Fruit fly (Drosophila melanogaster) whole organism, embryonic: ENCODE measurements around the gene Rh4.

Experiments
- Bgb ChIP-seq: fragments of 200-800 bp; sonication (Bioruptor generic); IDR thresholded peaks from 2 replicates; pipeline ENCODE4 v1.3.6; 2022; ENCODE audit warnings: missing biosample characterization, missing genetic modification characterization; ENCODE audit not compliant: partially characterized antibody
- CG10267 ChIP-seq: fragments of 200-800 bp; sonication (Bioruptor generic); optimal IDR thresholded peaks from 2 replicates; lab custom pipeline; 2018; ENCODE audit warnings: missing biosample characterization, mild to moderate bottlenecking, missing genetic modification characterization, moderate library complexity
- CG10543 ChIP-seq: fragments of 200-800 bp; sonication (Bioruptor generic); optimal IDR thresholded peaks from 3 replicates; lab custom pipeline; 2017; ENCODE audit warnings: missing biosample characterization, mild to moderate bottlenecking, missing genetic modification characterization, moderate library complexity
- CG12391 ChIP-seq: fragments of 200-800 bp; sonication (Bioruptor generic); optimal IDR thresholded peaks from 3 replicates; lab custom pipeline; 2018; ENCODE audit warnings: missing biosample characterization, mild to moderate bottlenecking, missing genetic modification characterization, moderate library complexity
- CG12942 ChIP-seq: fragments of 200-800 bp; sonication (Bioruptor generic); optimal IDR thresholded peaks from 3 replicates; lab custom pipeline; 2016; ENCODE audit warnings: missing biosample characterization, missing genetic modification characterization
- CG18476 ChIP-seq: fragments of 200-800 bp; sonication (Bioruptor generic); optimal IDR thresholded peaks from 2 replicates; lab custom pipeline; 2016; ENCODE audit warnings: missing biosample characterization, mild to moderate bottlenecking, missing genetic modification characterization
- CG2199 ChIP-seq: fragments of 200-800 bp; sonication (Bioruptor generic); IDR thresholded peaks from 3 replicates; pipeline ENCODE4 v1.3.6; 2022; ENCODE audit warnings: missing biosample characterization, missing genetic modification characterization
- CG34376 ChIP-seq: fragments of 200-800 bp; sonication (Bioruptor generic); optimal IDR thresholded peaks from 2 replicates; lab custom pipeline; 2018; ENCODE audit warnings: missing biosample characterization, mild to moderate bottlenecking, missing genetic modification characterization
- CG34422 ChIP-seq: fragments of 200-800 bp; sonication (Bioruptor generic); IDR thresholded peaks from 3 replicates; pipeline ENCODE4 v1.3.6; 2022; ENCODE audit warnings: missing biosample characterization, missing genetic modification characterization
- CG4404 ChIP-seq: fragments of 200-800 bp; sonication (Bioruptor generic); IDR thresholded peaks from 2 replicates; pipeline ENCODE4 v1.3.6; 2022; ENCODE audit warnings: missing biosample characterization, missing genetic modification characterization
- CG4820 ChIP-seq: fragments of 200-800 bp; sonication (Bioruptor generic); optimal IDR thresholded peaks from 3 replicates; lab custom pipeline; 2016; ENCODE audit warnings: missing biosample characterization, missing genetic modification characterization
- CkIIα-i1 ChIP-seq: fragments of 200-800 bp; sonication (Bioruptor generic); IDR thresholded peaks from 2 replicates; pipeline ENCODE4 v1.3.6; 2022; ENCODE audit warnings: missing biosample characterization, missing genetic modification characterization
- D19A ChIP-seq: fragments of 200-800 bp; optimal IDR thresholded peaks from 3 replicates; lab custom pipeline; 2019; ENCODE audit warnings: missing biosample characterization, mild to moderate bottlenecking, missing genetic modification characterization, moderate library complexity
- Dbx ChIP-seq: fragments of 200-800 bp; sonication (Bioruptor generic); IDR thresholded peaks from 3 replicates; pipeline ENCODE4 v1.3.6; 2022; ENCODE audit warnings: missing biosample characterization, missing genetic modification characterization
- Dref ChIP-seq: fragments of 200-800 bp; sonication (Bioruptor generic); IDR thresholded peaks from 2 replicates; pipeline ENCODE4 v1.3.6; 2022; ENCODE audit warnings: missing biosample characterization, missing genetic modification characterization
- Ets97D ChIP-seq: fragments of 200-800 bp; sonication (Bioruptor generic); optimal IDR thresholded peaks from 3 replicates; lab custom pipeline; 2016; ENCODE audit warnings: missing biosample characterization, missing genetic modification characterization
- Fer2 ChIP-seq: fragments of 200-800 bp; sonication (Bioruptor generic); optimal IDR thresholded peaks from 2 replicates; lab custom pipeline; 2018; ENCODE audit warnings: missing biosample characterization, mild to moderate bottlenecking, missing genetic modification characterization, moderate library complexity
- H15 ChIP-seq: fragments of 200-800 bp; sonication (Bioruptor generic); IDR thresholded peaks from 3 replicates; pipeline ENCODE4 v1.3.6; 2022; ENCODE audit warnings: missing biosample characterization, missing genetic modification characterization
- HLH54F ChIP-seq: fragments of 200-800 bp; sonication (Bioruptor generic); optimal IDR thresholded peaks from 3 replicates; lab custom pipeline; 2016; ENCODE audit warnings: missing biosample characterization, missing genetic modification characterization
- NC2β ChIP-seq: fragments of 200-800 bp; sonication (Bioruptor generic); optimal IDR thresholded peaks from 2 replicates; lab custom pipeline; 2016; ENCODE audit warnings: missing biosample characterization, missing genetic modification characterization
- Scr ChIP-seq: fragments of 200-800 bp; sonication (Bioruptor generic); IDR thresholded peaks from 2 replicates; pipeline ENCODE4 v1.3.6; 2022; ENCODE audit warnings: missing biosample characterization, missing genetic modification characterization; ENCODE audit not compliant: partially characterized antibody
- Spps ChIP-seq: fragments of 200-800 bp; sonication (Bioruptor generic); optimal IDR thresholded peaks from 2 replicates; lab custom pipeline; 2018; ENCODE audit warnings: missing biosample characterization, mild to moderate bottlenecking, missing genetic modification characterization
- Ssrp ChIP-seq: fragments of 200-800 bp; sonication (Bioruptor generic); optimal IDR thresholded peaks from 2 replicates; lab custom pipeline; 2018; ENCODE audit warnings: missing biosample characterization, mild to moderate bottlenecking, missing genetic modification characterization, moderate library complexity
- Xbp1 ChIP-seq: fragments of 200-800 bp; sonication (Bioruptor generic); optimal IDR thresholded peaks from 3 replicates; lab custom pipeline; 2016; ENCODE audit warnings: missing biosample characterization, mild to moderate bottlenecking, missing genetic modification characterization
- abd-A ChIP-seq: fragments of 200-800 bp; sonication (Bioruptor generic); optimal IDR thresholded peaks from 3 replicates; lab custom pipeline; 2019; ENCODE audit warnings: missing biosample characterization, mild to moderate bottlenecking, missing genetic modification characterization, moderate library complexity
- chinmo ChIP-seq: fragments of 200-800 bp; sonication (Bioruptor generic); IDR thresholded peaks from 4 replicates; pipeline ENCODE4 v1.3.6; 2022; ENCODE audit warnings: missing biosample characterization, missing genetic modification characterization; ENCODE audit not compliant: partially characterized antibody
- crc ChIP-seq: fragments of 200-800 bp; sonication (Bioruptor generic); optimal IDR thresholded peaks from 2 replicates; lab custom pipeline; 2016; ENCODE audit warnings: missing biosample characterization, missing genetic modification characterization
- danr ChIP-seq: fragments of 200-800 bp; sonication (Bioruptor generic); IDR thresholded peaks from 2 replicates; pipeline ENCODE4 v1.3.6; 2022; ENCODE audit warnings: missing biosample characterization, missing genetic modification characterization
- ewg ChIP-seq: fragments of 200-800 bp; sonication (Bioruptor generic); optimal IDR thresholded peaks from 3 replicates; lab custom pipeline; 2017; ENCODE audit warnings: mild to moderate bottlenecking, missing biosample characterization, missing genetic modification reagents, missing genetic modification characterization
- fd3F ChIP-seq: fragments of 200-800 bp; sonication (Bioruptor generic); optimal IDR thresholded peaks from 2 replicates; lab custom pipeline; 2018; ENCODE audit warnings: missing biosample characterization, mild to moderate bottlenecking, missing genetic modification characterization, moderate library complexity
- grn ChIP-seq: fragments of 200-800 bp; sonication (Bioruptor generic); optimal IDR thresholded peaks from 3 replicates; lab custom pipeline; 2017; ENCODE audit warnings: missing biosample characterization, missing genetic modification characterization
- her ChIP-seq: fragments of 200-800 bp; sonication (Bioruptor generic); optimal IDR thresholded peaks from 2 replicates; lab custom pipeline; 2016; ENCODE audit warnings: missing biosample characterization, missing genetic modification characterization
- insv ChIP-seq, 2 experiments: fragments of 200-800 bp; sonication (Bioruptor generic); optimal IDR thresholded peaks; 3 replicates each; lab custom pipeline; 2016 to 2018; ENCODE audit warnings: missing biosample characterization in 2 of 2, missing genetic modification characterization in 2 of 2
- ken ChIP-seq: fragments of 200-800 bp; sonication (Bioruptor generic); IDR thresholded peaks from 3 replicates; pipeline ENCODE4 v1.3.6; 2022; ENCODE audit warnings: missing biosample characterization, missing genetic modification characterization
- kni ChIP-seq: fragments of 200-800 bp; sonication (Bioruptor generic); optimal IDR thresholded peaks from 3 replicates; lab custom pipeline; 2017; ENCODE audit warnings: mild to moderate bottlenecking, missing biosample characterization, missing genetic modification reagents, missing genetic modification characterization
- knrl ChIP-seq: fragments of 200-800 bp; sonication (Bioruptor generic); IDR thresholded peaks from 3 replicates; pipeline ENCODE4 v1.3.6; 2022; ENCODE audit warnings: missing biosample characterization, missing genetic modification characterization; ENCODE audit not compliant: partially characterized antibody
- lov ChIP-seq, 2 experiments: fragments of 200-800 bp in 1 of 2; fragments of >200 bp in 1 of 2; sonication (Bioruptor generic) in 1 of 2; IDR thresholded peaks in 1 of 2; optimal IDR thresholded peaks in 1 of 2; 2 replicates in 1 of 2; 3 replicates in 1 of 2; pipeline versions ENCODE4 v1.3.6 to Lab custom; 2017 to 2022; ENCODE audit warnings: missing biosample characterization in 1 of 2, missing genetic modification characterization in 1 of 2
- otp ChIP-seq: fragments of 200-800 bp; sonication (Bioruptor generic); IDR thresholded peaks from 3 replicates; pipeline ENCODE4, ENCODE4 v1.3.6; 2022; ENCODE audit warnings: missing biosample characterization, missing genetic modification characterization
- p53 ChIP-seq: fragments of 200-800 bp; sonication (Bioruptor generic); optimal IDR thresholded peaks from 2 replicates; lab custom pipeline; 2016; ENCODE audit warnings: missing biosample characterization, missing genetic modification characterization
- pan ChIP-seq, 4 experiments: fragments of >200 bp in 3 of 4; fragments of 200-800 bp in 1 of 4; sonication (Bioruptor generic) in 1 of 4; optimal IDR thresholded peaks in 3 of 4; IDR thresholded peaks in 1 of 4; 2 replicates each; pipeline versions ENCODE4 v1.3.6 to Lab custom; 2017 to 2022; ENCODE audit warnings: missing biosample characterization in 2 of 4, missing genetic modification characterization in 2 of 4, mixed read lengths in 1 of 4
- pb ChIP-seq: fragments of 200-800 bp; sonication (Bioruptor generic); optimal IDR thresholded peaks from 3 replicates; lab custom pipeline; 2016; ENCODE audit warnings: missing biosample characterization, missing genetic modification characterization
- peb ChIP-seq: fragments of 200-800 bp; sonication (Bioruptor generic); IDR thresholded peaks from 2 replicates; pipeline ENCODE4 v1.3.6; 2022; ENCODE audit warnings: missing biosample characterization, missing genetic modification characterization
- pita ChIP-seq: fragments of 200-800 bp; sonication (Bioruptor generic); optimal IDR thresholded peaks from 2 replicates; lab custom pipeline; 2017; ENCODE audit warnings: missing biosample characterization, mild to moderate bottlenecking, missing genetic modification characterization
- sna ChIP-seq: fragments of 200-800 bp; sonication (Bioruptor generic); IDR thresholded peaks from 2 replicates; pipeline ENCODE4 v1.3.6; 2022; ENCODE audit warnings: missing biosample characterization, missing genetic modification characterization; ENCODE audit not compliant: partially characterized antibody
- tna ChIP-seq: fragments of 200-800 bp; sonication (Bioruptor generic); IDR thresholded peaks from 2 replicates; pipeline ENCODE4 v1.3.6; 2022; ENCODE audit warnings: missing biosample characterization, missing genetic modification characterization; ENCODE audit not compliant: partially characterized antibody
- twi ChIP-seq: fragments of 200-800 bp; optimal IDR thresholded peaks from 2 replicates; lab custom pipeline; 2019; ENCODE audit warnings: missing biosample characterization, mild to moderate bottlenecking, missing genetic modification characterization, moderate library complexity
- zf30C ChIP-seq: fragments of 200-800 bp; sonication (Bioruptor generic); optimal IDR thresholded peaks from 3 replicates; lab custom pipeline; 2018; ENCODE audit warnings: missing biosample characterization, mild to moderate bottlenecking, missing genetic modification characterization

Gene Rh4

dm6 chr3L:16853533-16854386 is 8.6 kb downstream of the Rh4 start, which contains the start of gene sina (continued):
- TF ChIP-seq Spps (tag; lab: Kevin White, UChicago), result no peak
- TF ChIP-seq knrl (GFP tag; lab: Robert Waterston, UW), result peak; percentile 60
- no peak for TF ChIP-seq kni (GFP tag; lab: Kevin White, UChicago)
- peak; percentile 63 for TF ChIP-seq CG12391 (tag; lab: Kevin White, UChicago)
- TF ChIP-seq grn (GFP tag; lab: Kevin White, UChicago), result no peak
- no peak for TF ChIP-seq pan (optimal IDR thresholded peaks at IDR 0.05; lab: Kevin White, UChicago)
- peak in 1 of 2 experiments; percentile 19 for TF ChIP-seq pan (GFP tag; optimal IDR thresholded peaks at IDR 0.05 in 1 of 2, IDR thresholded peaks at IDR 0.05 in 1 of 2)
- no peak for TF ChIP-seq Ssrp (tag; lab: Kevin White, UChicago)
- TF ChIP-seq pita (GFP tag; lab: Kevin White, UChicago), result no peak
- no peak for TF ChIP-seq fd3F (GFP tag; lab: Kevin White, UChicago)
- peak; percentile 5 for TF ChIP-seq CG34376
- TF ChIP-seq Dref (GFP tag; lab: Robert Waterston, UW), result peak; percentile 98
- TF ChIP-seq NC2β (GFP tag; lab: Kevin White, UChicago), result no peak
- peak; percentile 28 for TF ChIP-seq Xbp1 (GFP tag; lab: Kevin White, UChicago)
- TF ChIP-seq lov (optimal IDR thresholded peaks at IDR 0.05; lab: Kevin White, UChicago), result no peak
- TF ChIP-seq lov (GFP tag; IDR thresholded peaks at IDR 0.05; lab: Robert Waterston, UW), result no peak
- no peak for TF ChIP-seq p53 (GFP tag; lab: Kevin White, UChicago)
- no peak for TF ChIP-seq CG18476 (GFP tag; lab: Kevin White, UChicago)
- peak; percentile 81 for TF ChIP-seq Ets97D
- TF ChIP-seq CG10543 (GFP tag; lab: Kevin White, UChicago), result no peak
- peak; percentile 39 for TF ChIP-seq D19A (tag; lab: Kevin White, UChicago)
- TF ChIP-seq CG10267, result peak; percentile 68
- peak; percentile 41; the same call in 1 of the 3 replicates for TF ChIP-seq Dbx (GFP tag; lab: Robert Waterston, UW)
- no peak for TF ChIP-seq CkIIα-i1
- no peak for TF ChIP-seq CG4404 (GFP tag; lab: Robert Waterston, UW)
- TF ChIP-seq CG2199 (GFP tag; lab: Robert Waterston, UW), result 0 out of 3 replicates have a peak, but pooled peaks have one; percentile 31
- TF ChIP-seq abd-A (tag; lab: Kevin White, UChicago), result no peak
- no peak for TF ChIP-seq HLH54F (GFP tag; lab: Kevin White, UChicago)
- TF ChIP-seq otp (GFP tag; lab: Robert Waterston, UW), result no peak
- TF ChIP-seq sna, result peak; percentile 74
- TF ChIP-seq ken, result no peak
- TF ChIP-seq CG12942, result no peak
- TF ChIP-seq her (GFP tag; lab: Kevin White, UChicago), result no peak
- TF ChIP-seq danr (GFP tag; lab: Robert Waterston, UW), result no peak
- TF ChIP-seq Fer2, result no peak
- no peak for TF ChIP-seq crc (GFP tag; lab: Kevin White, UChicago)
- TF ChIP-seq tna (GFP tag; lab: Robert Waterston, UW), result peak; percentile 91
- TF ChIP-seq insv (GFP tag; optimal IDR thresholded peaks at IDR 0.05; lab: Kevin White, UChicago), result peak in 1 of 2 experiments; percentile 20
- TF ChIP-seq Bgb (GFP tag; lab: Robert Waterston, UW), result peak; percentile 88
- no peak for TF ChIP-seq H15 (GFP tag; lab: Robert Waterston, UW)
- no peak for TF ChIP-seq peb
- peak; percentile 54; the same call in 1 of the 3 replicates for TF ChIP-seq CG34422 (GFP tag; lab: Robert Waterston, UW)
- no peak for TF ChIP-seq zf30C
- no peak for TF ChIP-seq ewg (GFP tag; lab: Kevin White, UChicago)
- TF ChIP-seq CG4820 (GFP tag; lab: Kevin White, UChicago), result peak; percentile 7
- peak; percentile 75 for TF ChIP-seq Scr (GFP tag; lab: Robert Waterston, UW)
- TF ChIP-seq pb (GFP tag; lab: Kevin White, UChicago), result no peak
- peak; percentile 79; the same call in 3 of the 4 replicates for TF ChIP-seq chinmo (GFP tag; lab: Robert Waterston, UW)
- no peak for TF ChIP-seq twi (tag; lab: Kevin White, UChicago)
